Fruit fly (Drosophila melanogaster) whole organism, wandering third instar larva: ENCODE results near the gene Sodh2.

Source experiments
- CrebA ChIP-seq: fragments of 200-800 bp; sonication (Bioruptor generic); optimal IDR thresholded peaks from 2 replicates; lab custom pipeline; 2016; ENCODE audit warnings: missing biosample characterization, mild to moderate bottlenecking, missing genetic modification characterization, borderline replicate concordance
- Dfd ChIP-seq: fragments of >200 bp; optimal IDR thresholded peaks from 2 replicates; lab custom pipeline; 2017; ENCODE audit warnings: missing biosample characterization, missing genetic modification characterization
- Hr78 ChIP-seq: fragments of >200 bp; optimal IDR thresholded peaks from 2 replicates; lab custom pipeline; 2017; ENCODE audit warnings: missing biosample characterization, missing genetic modification characterization
- br ChIP-seq: fragments of 200-800 bp; sonication (Bioruptor generic); optimal IDR thresholded peaks from 2 replicates; lab custom pipeline; 2016; ENCODE audit warnings: missing biosample characterization, missing genetic modification characterization
- dsf ChIP-seq: sonication (Bioruptor generic); optimal IDR thresholded peaks from 2 replicates; lab custom pipeline; 2016; ENCODE audit warnings: missing biosample characterization, missing genetic modification characterization, borderline replicate concordance
- woc ChIP-seq: sonication (Bioruptor generic); optimal IDR thresholded peaks from 2 replicates; lab custom pipeline; 2016; ENCODE audit warnings: missing biosample characterization, mild to moderate bottlenecking, missing genetic modification characterization

dm6 chr3R:10879219-10879618, 3.0 kb downstream of the Sodh2 start, which contains the start of gene CG14695:
- TF ChIP-seq Dfd (no peak), dsf (no peak), woc (no peak), br (GFP tag; lab: Kevin White, UChicago) (no peak), Hr78 (GFP tag; lab: Kevin White, UChicago) (no peak), CrebA (GFP tag; lab: Kevin White, UChicago) (no peak)
